Fruit fly (Drosophila melanogaster): Measurements from ENCODE around the gene Taf4.

DNA sequence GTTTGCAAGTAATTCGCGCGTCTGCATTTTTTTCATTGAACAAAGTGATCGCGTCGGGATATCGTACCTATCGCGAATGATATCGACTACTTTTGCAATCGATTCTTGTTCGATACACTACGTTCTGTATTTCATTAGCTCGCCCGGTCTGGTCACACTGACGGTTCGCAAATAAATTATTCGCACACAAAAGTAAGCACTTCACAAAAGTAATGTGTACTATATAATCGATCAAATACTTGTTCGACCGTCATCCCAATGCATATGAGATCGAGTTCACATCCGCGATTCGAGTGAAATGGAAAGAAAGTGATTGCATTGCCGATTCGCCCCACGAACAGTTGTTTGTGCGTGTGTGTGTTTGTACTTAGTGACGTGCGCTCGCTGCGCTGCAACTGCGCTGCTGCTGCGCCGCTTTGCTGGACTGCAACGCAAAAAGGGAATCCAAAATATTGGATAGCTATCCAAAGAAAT, 22.6 kb upstream of the Taf4 start, which contains the start of the genes CG5235 and ClC-c:
- TF ChIP-seq ttk (optimal IDR thresholded peaks at IDR 0.05) (no peak), insv (optimal IDR thresholded peaks at IDR 0.05) (no peak), Sin3A (optimal IDR thresholded peaks at IDR 0.05) (no peak), h (optimal IDR thresholded peaks at IDR 0.05) (no peak)
